Worm (Caenorhabditis elegans) whole organism, early embryonic: ENCODE measurements around the gene nrde-2.

ENCODE experiments used
- B0310.2 ChIP-seq: sonication (generic microtip); optimal IDR thresholded peaks from 2 replicates; lab custom pipeline; 2016; ENCODE audit warnings: mild to moderate bottlenecking, missing genetic modification characterization, missing compliant biosample characterization
- F13C5.2 ChIP-seq: sonication (generic microtip); optimal IDR thresholded peaks from 2 replicates; lab custom pipeline; 2017; ENCODE audit warnings: mild to moderate bottlenecking, missing genetic modification characterization, inconsistent platforms, missing compliant biosample characterization
- aly-1 ChIP-seq: sonication (generic microtip); optimal IDR thresholded peaks from 2 replicates; lab custom pipeline; 2016; ENCODE audit warnings: missing genetic modification characterization, missing compliant biosample characterization
- ama-1 ChIP-seq: fragments of 150-350 bp; optimal IDR thresholded peaks from 2 replicates; lab custom pipeline; 2014
- ceh-13 ChIP-seq: fragments of 200-800 bp; sonication (Bioruptor generic); optimal IDR thresholded peaks from 2 replicates; lab custom pipeline; 2018; ENCODE audit warnings: mild to moderate bottlenecking, missing genetic modification characterization, missing compliant biosample characterization
- ceh-36 ChIP-seq: sonication (generic microtip); optimal IDR thresholded peaks from 2 replicates; lab custom pipeline; 2016; ENCODE audit warnings: missing genetic modification characterization, inconsistent platforms, missing compliant biosample characterization
- ets-7 ChIP-seq: sonication (generic microtip); optimal IDR thresholded peaks from 2 replicates; lab custom pipeline; 2016; ENCODE audit warnings: missing genotype, missing genetic modification characterization, missing compliant biosample characterization
- flt-1 ChIP-seq: fragments of 200-800 bp; sonication (Bioruptor generic); IDR thresholded peaks from 2 replicates; pipeline ENCODE4 v1.3.6; 2022; ENCODE audit warnings: missing genetic modification characterization, missing compliant biosample characterization
- hmbx-1 ChIP-seq: sonication (generic microtip); optimal IDR thresholded peaks from 2 replicates; lab custom pipeline; 2016; ENCODE audit warnings: mild to moderate bottlenecking, missing genetic modification characterization, missing compliant biosample characterization
- hmg-4 ChIP-seq: fragments of 200-800 bp; sonication (Bioruptor generic); optimal IDR thresholded peaks from 2 replicates; lab custom pipeline; 2018; ENCODE audit warnings: mild to moderate bottlenecking, missing genetic modification characterization, missing compliant biosample characterization
- hnd-1 ChIP-seq: sonication (generic microtip); optimal IDR thresholded peaks from 2 replicates; lab custom pipeline; 2016; ENCODE audit warnings: missing genetic modification characterization, missing compliant biosample characterization
- pes-1 ChIP-seq: fragments of 200-800 bp; sonication (Bioruptor generic); IDR thresholded peaks from 2 replicates; pipeline ENCODE4 v1.3.6; 2022; ENCODE audit warnings: missing genetic modification reagents, missing genetic modification characterization, missing compliant biosample characterization
- scrt-1 ChIP-seq: fragments of 200-800 bp; sonication (Bioruptor generic); IDR thresholded peaks from 2 replicates; pipeline ENCODE4 v1.3.6; 2022; ENCODE audit warnings: missing genetic modification characterization, missing compliant biosample characterization
- sea-1 ChIP-seq: fragments of 200-800 bp; sonication (Bioruptor generic); conservative IDR thresholded peaks from 2 replicates; pipeline ENCODE4 v1.3.6; 2022; ENCODE audit warnings: missing genetic modification characterization, missing compliant biosample characterization
- tbx-11 ChIP-seq: fragments of 200-800 bp; sonication (Bioruptor generic); IDR thresholded peaks from 2 replicates; pipeline ENCODE4 v1.3.6; 2022; ENCODE audit warnings: missing genetic modification characterization, missing compliant biosample characterization
- tbx-37 ChIP-seq: fragments of 200-800 bp; sonication (Bioruptor generic); conservative IDR thresholded peaks from 2 replicates; pipeline ENCODE4 v1.3.6; 2022; ENCODE audit warnings: missing genetic modification reagents, missing genetic modification characterization, missing compliant biosample characterization
- tra-4 ChIP-seq: sonication (generic microtip); optimal IDR thresholded peaks from 2 replicates; lab custom pipeline; 2017; ENCODE audit warnings: missing genetic modification characterization, missing compliant biosample characterization

The nrde-2 gene

DNA sequence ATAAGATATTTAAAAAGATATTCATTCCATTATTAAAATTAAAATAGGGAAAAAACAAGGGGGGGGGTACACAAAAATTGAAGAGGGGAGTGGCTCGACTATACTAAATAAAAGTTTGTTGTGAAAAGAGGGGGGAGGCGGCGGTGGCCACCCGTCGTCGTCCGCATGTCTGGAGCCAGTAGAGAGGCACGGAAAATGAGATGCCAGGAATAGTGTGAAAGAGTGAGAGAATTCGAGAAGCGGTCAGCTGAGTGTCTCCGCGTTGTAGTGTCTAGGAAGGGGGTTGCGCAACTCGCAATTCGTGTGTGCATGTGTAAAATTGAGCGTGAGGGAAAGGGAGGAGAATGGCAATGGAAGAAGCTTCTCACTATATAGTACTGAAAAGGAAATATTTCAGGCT, 45.2 kb downstream of the nrde-2 start:
- TF ChIP-seq hmg-4 = peak; percentile 84
- no peak for TF ChIP-seq sea-1 (GFP tag; lab: Robert Waterston, UW)
- TF ChIP-seq F13C5.2 (tag; lab: Kevin White, UChicago) = peak; percentile 64

DNA sequence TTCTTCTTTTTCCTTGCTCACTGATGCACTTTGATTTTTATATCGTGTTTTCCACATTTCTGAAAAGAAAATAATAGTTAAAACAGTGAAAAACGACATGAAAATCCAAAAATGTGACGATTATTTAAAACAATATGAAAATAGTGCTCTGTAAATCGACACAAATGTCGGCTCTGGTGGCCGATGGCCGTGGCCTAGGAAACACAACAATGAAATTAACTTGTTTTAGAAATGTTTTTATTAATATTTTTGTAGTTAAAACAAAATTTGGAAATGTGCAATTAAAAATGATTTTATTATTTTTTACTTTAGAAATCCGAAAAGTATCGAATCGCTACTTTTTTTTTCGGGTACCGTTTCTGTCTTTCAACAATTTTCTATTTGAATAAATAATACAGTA, 46.7 kb downstream of the nrde-2 start, which contains the start of gene arv-1:
TSS of gene arv-1 (minus strand) at position 65 of the 400 bp plus-strand sequence.
- TF ChIP-seq hmbx-1 (tag; lab: Kevin White, UChicago) = no peak
- TF ChIP-seq aly-1 (tag; lab: Kevin White, UChicago) = no peak
- TF ChIP-seq hmg-4 = no peak
- peak; percentile 65; the same call in 1 of the 2 replicates for TF ChIP-seq tbx-37 (GFP tag; lab: Robert Waterston, UW)
- no peak for TF ChIP-seq ama-1
- TF ChIP-seq pes-1 (GFP tag; lab: Robert Waterston, UW) = peak; percentile 61; the same call in 1 of the 2 replicates

DNA sequence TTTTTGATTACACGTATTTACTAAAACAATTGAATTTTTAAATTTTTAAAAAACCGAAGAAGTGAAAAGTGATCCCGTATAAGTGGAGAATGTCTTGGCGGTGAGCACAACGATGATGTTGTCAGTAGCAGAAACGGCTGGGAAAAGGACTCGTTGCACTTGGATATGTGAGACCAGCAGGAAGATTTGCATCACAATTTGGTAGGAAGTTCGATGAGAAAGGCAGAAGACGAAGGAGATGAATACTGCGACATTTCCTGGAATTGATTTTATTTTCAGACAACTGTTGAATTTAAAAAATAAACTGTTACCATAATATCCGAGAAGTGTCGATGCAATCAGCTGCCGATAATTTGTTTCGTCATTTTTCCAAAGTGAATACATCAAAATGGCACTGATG, 47.5 kb downstream of the nrde-2 start, which contains the start of gene R05H5.4:
TSS of gene R05H5.4 (minus strand) at position 101 of the 400 bp plus-strand sequence.
- no peak for TF ChIP-seq F13C5.2 (tag; lab: Kevin White, UChicago)
- no peak for TF ChIP-seq ama-1
- no peak for TF ChIP-seq ets-7 (tag; lab: Kevin White, UChicago)
- TF ChIP-seq scrt-1 (GFP tag; lab: Robert Waterston, UW) = no peak
- no peak for TF ChIP-seq tbx-37 (GFP tag; lab: Robert Waterston, UW)
- no peak for TF ChIP-seq B0310.2 (tag; lab: Kevin White, UChicago)
- no peak for TF ChIP-seq flt-1 (GFP tag; lab: Robert Waterston, UW)
- TF ChIP-seq tbx-11 (GFP tag; lab: Robert Waterston, UW) = no peak
- no peak for TF ChIP-seq ceh-13 (GFP tag; lab: Kevin White, UChicago)
- no peak for TF ChIP-seq tra-4 (tag; lab: Kevin White, UChicago)
- TF ChIP-seq ceh-36 = no peak
- TF ChIP-seq hnd-1 (tag; lab: Kevin White, UChicago) = no peak
- no peak for TF ChIP-seq aly-1 (tag; lab: Kevin White, UChicago)
- no peak for TF ChIP-seq hmbx-1 (tag; lab: Kevin White, UChicago)

DNA sequence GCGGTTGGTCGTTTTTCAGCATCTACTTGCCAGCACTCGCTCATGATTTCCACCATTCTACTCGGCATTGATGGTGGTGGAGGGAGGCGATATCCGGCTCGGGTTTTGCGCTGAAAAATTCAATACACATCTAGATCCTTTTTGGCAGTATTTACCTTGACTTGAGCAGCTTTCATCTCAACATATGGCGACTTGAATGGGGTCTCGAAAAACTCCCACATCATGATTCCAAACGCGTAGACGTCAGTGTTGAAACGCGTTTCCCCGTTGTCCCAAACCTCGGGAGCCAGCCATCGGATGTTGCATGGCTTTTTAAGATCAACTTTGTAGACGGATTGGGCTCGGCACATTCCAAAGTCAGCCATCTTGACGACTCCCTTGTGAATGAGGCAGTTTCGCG, 49.0 kb downstream of the nrde-2 start:
- TF ChIP-seq scrt-1 (GFP tag; lab: Robert Waterston, UW) (no peak), pes-1 (GFP tag; lab: Robert Waterston, UW) (no peak), sea-1 (GFP tag; lab: Robert Waterston, UW) (no peak), hmg-4 (no peak), hmbx-1 (tag; lab: Kevin White, UChicago) (no peak), tbx-11 (GFP tag; lab: Robert Waterston, UW) (no peak), ama-1 (no peak), ets-7 (tag; lab: Kevin White, UChicago) (no peak), F13C5.2 (tag; lab: Kevin White, UChicago) (no peak), B0310.2 (tag; lab: Kevin White, UChicago) (no peak), flt-1 (GFP tag; lab: Robert Waterston, UW) (no peak), hnd-1 (tag; lab: Kevin White, UChicago) (no peak), tbx-37 (GFP tag; lab: Robert Waterston, UW) (no peak), ceh-13 (GFP tag; lab: Kevin White, UChicago) (no peak), ceh-36 (no peak), tra-4 (tag; lab: Kevin White, UChicago) (no peak), aly-1 (tag; lab: Kevin White, UChicago) (no peak)

DNA sequence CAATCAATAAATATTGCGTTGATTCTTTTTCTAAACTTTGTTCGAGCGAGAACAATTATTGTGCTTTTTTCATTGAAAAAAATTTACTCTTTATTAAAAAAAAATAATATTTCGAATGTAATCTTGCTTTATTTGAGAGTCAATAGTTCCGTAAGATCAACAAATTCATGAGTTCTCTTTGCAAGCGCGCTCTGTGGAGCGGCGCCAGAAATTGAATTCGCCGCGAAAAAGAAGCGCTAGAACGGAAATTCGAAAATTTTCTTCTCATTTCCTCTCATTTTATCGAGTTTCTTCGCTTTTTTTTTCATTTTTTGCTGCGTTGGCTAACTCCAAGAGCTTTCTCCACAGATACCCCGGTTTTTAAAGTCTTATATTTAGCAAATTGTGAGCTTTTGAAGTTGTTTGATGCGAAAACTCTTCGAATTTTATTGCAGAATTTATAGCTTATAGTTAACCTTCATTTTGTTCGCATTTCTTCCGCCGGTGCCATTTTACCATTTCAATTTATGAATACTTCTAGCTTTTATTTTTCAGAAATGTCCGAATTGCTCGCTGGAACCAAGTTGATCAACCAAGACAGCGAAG, 50.3 kb downstream of the nrde-2 start, which contains the start of gene R05H5.3:
TSS of gene R05H5.3 (plus strand) at position 535 of the 585 bp plus-strand sequence.
- no peak for TF ChIP-seq ets-7 (tag; lab: Kevin White, UChicago)
- TF ChIP-seq pes-1 (GFP tag; lab: Robert Waterston, UW) = no peak
- TF ChIP-seq ceh-13 (GFP tag; lab: Kevin White, UChicago) = no peak
- no peak for TF ChIP-seq ceh-36
- TF ChIP-seq B0310.2 (tag; lab: Kevin White, UChicago) = no peak
- no peak for TF ChIP-seq sea-1 (GFP tag; lab: Robert Waterston, UW)
- TF ChIP-seq tbx-11 (GFP tag; lab: Robert Waterston, UW) = no peak
- TF ChIP-seq tbx-37 (GFP tag; lab: Robert Waterston, UW) = no peak
- no peak for TF ChIP-seq hmbx-1 (tag; lab: Kevin White, UChicago)

DNA sequence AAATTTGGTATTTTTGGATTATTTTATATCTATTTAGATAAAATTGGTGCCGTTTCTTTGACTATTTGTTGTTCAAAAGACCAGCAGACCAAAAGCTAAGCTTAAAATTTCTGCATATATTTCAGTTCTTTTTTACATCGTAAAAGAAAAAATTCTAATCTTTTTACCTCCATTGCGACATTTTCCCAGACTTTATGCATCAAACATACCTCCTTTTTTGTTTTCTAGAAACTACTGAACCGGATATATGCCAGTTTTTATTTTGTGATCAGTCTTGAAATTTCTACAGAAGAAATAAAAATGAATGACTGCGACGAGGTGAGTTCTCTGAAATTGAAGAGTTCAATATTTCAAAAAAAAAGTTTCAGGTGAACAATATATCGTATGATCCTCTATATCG, 52.8 kb downstream of the nrde-2 start, which contains the start of gene srb-6:
TSS of gene srb-6 (plus strand) at position 301 of the 400 bp plus-strand sequence.
- TF ChIP-seq tbx-37 (GFP tag; lab: Robert Waterston, UW) = no peak
- TF ChIP-seq aly-1 (tag; lab: Kevin White, UChicago) = no peak
- no peak for TF ChIP-seq hnd-1 (tag; lab: Kevin White, UChicago)
- no peak for TF ChIP-seq ceh-36
- TF ChIP-seq F13C5.2 (tag; lab: Kevin White, UChicago) = no peak
- no peak for TF ChIP-seq ceh-13 (GFP tag; lab: Kevin White, UChicago)
- no peak for TF ChIP-seq B0310.2 (tag; lab: Kevin White, UChicago)
- no peak for TF ChIP-seq tra-4 (tag; lab: Kevin White, UChicago)
